Fruit fly (Drosophila melanogaster): Measurements from ENCODE around the gene CG7168.

CG7168 gene

dm6 chr3R:18198518-18199118 is 27.3 kb downstream of the CG7168 start (continued):
- TF ChIP-seq CG2129 (GFP tag; IDR thresholded peaks at IDR 0.05; ENCODE audit: partially characterized antibody) (no peak), HmgD (GFP tag; optimal IDR thresholded peaks at IDR 0.05) (no peak), CG6813 (GFP tag; optimal IDR thresholded peaks at IDR 0.05) (peak; percentile 58), CG4360 (GFP tag; IDR thresholded peaks at IDR 0.05) (no peak), crp (GFP tag; optimal IDR thresholded peaks at IDR 0.05) (no peak), otp (GFP tag; IDR thresholded peaks at IDR 0.05) (no peak), YL-1 (GFP tag; optimal IDR thresholded peaks at IDR 0.05) (peak; percentile 12), CG12071 (GFP tag; optimal IDR thresholded peaks at IDR 0.05) (peak; percentile 74), E2f2 (GFP tag; IDR thresholded peaks at IDR 0.05) (no peak), CG14050 (GFP tag; IDR thresholded peaks at IDR 0.05) (no peak), CG8765 (GFP tag; IDR thresholded peaks at IDR 0.05) (no peak), Dek (tag; optimal IDR thresholded peaks at IDR 0.05) (no peak), CG12744 (GFP tag; optimal IDR thresholded peaks at IDR 0.05) (peak; percentile 39), bab2 (GFP tag; optimal IDR thresholded peaks at IDR 0.05) (peak; percentile 57), Dref (GFP tag; IDR thresholded peaks at IDR 0.05) (no peak), Oaz (GFP tag; IDR thresholded peaks at IDR 0.05) (no peak), CG3065 (GFP tag; optimal IDR thresholded peaks at IDR 0.05) (no peak), CG16813 (GFP tag; IDR thresholded peaks at IDR 0.05; ENCODE audit: partially characterized antibody) (no peak), Chrac-16 (GFP tag; optimal IDR thresholded peaks at IDR 0.05) (no peak), CG13287 (GFP tag; IDR thresholded peaks at IDR 0.05; ENCODE audit: partially characterized antibody) (no peak), CG9932 (GFP tag; IDR thresholded peaks at IDR 0.05) (no peak), disco-r (GFP tag; optimal IDR thresholded peaks at IDR 0.05) (peak; percentile 31), tna (GFP tag; IDR thresholded peaks at IDR 0.05; ENCODE audit: partially characterized antibody) (no peak), CG9437 (GFP tag; optimal IDR thresholded peaks at IDR 0.05) (peak; percentile 15), cas (GFP tag; IDR thresholded peaks at IDR 0.05) (no peak), pb (GFP tag; optimal IDR thresholded peaks at IDR 0.05) (peak; percentile 49), phol (tag; optimal IDR thresholded peaks at IDR 0.05) (peak; percentile 12), caup (GFP tag; optimal IDR thresholded peaks at IDR 0.05; ENCODE audit: severe bottlenecking) (peak; percentile 51), D19B (GFP tag; optimal IDR thresholded peaks at IDR 0.05) (no peak), shn (GFP tag; optimal IDR thresholded peaks at IDR 0.05) (no peak), CG7928 (GFP tag; optimal IDR thresholded peaks at IDR 0.05) (no peak), Ravus (GFP tag; IDR thresholded peaks at IDR 0.05) (no peak), sim (GFP tag; IDR thresholded peaks at IDR 0.05) (no peak), BtbVII (GFP tag; optimal IDR thresholded peaks at IDR 0.05) (peak; percentile 70), CG11696 (GFP tag; IDR thresholded peaks at IDR 0.05) (no peak), kay (GFP tag; optimal IDR thresholded peaks at IDR 0.05) (peak; percentile 37), CG5245 (GFP tag; optimal IDR thresholded peaks at IDR 0.05) (no peak), CG4730 (GFP tag; IDR thresholded peaks at IDR 0.05) (no peak), usp (GFP tag; optimal IDR thresholded peaks at IDR 0.05) (no peak), Antp (GFP tag; optimal IDR thresholded peaks at IDR 0.05) (no peak), CG14667 (GFP tag; IDR thresholded peaks at IDR 0.05) (no peak), stwl (tag; optimal IDR thresholded peaks at IDR 0.05) (no peak), ro (GFP tag; IDR thresholded peaks at IDR 0.05) (no peak), CG4282 (GFP tag; optimal IDR thresholded peaks at IDR 0.05) (no peak), CG6791 (GFP tag; IDR thresholded peaks at IDR 0.05; ENCODE audit: partially characterized antibody) (no peak), CG3281 (GFP tag; optimal IDR thresholded peaks at IDR 0.05) (peak; percentile 19), trh (GFP tag; optimal IDR thresholded peaks at IDR 0.05) (no peak), Doc2 (GFP tag; IDR thresholded peaks at IDR 0.05) (no peak), nerfin-1 (tag; optimal IDR thresholded peaks at IDR 0.05) (peak; percentile 71), chinmo (GFP tag; IDR thresholded peaks at IDR 0.05; ENCODE audit: partially characterized antibody) (no peak), dm (GFP tag; optimal IDR thresholded peaks at IDR 0.05) (no peak)

Measured in whole organism, embryonic.